Worm (Caenorhabditis elegans) whole organism, young adult: ENCODE measurements around the gene acly-1.

Experiments used
- B0336.3 ChIP-seq: fragments of 200-800 bp; sonication (Bioruptor generic); IDR thresholded peaks from 2 replicates; pipeline ENCODE4 v1.3.6; 2022; ENCODE audit warnings: missing genetic modification characterization, missing compliant biosample characterization
- C06A6.2 ChIP-seq: fragments of 200-800 bp; sonication (Bioruptor generic); conservative IDR thresholded peaks from 2 replicates; pipeline ENCODE4 v1.3.6; 2022; ENCODE audit warnings: missing genetic modification characterization, missing compliant biosample characterization
- D2030.7 ChIP-seq: fragments of 200-800 bp; sonication (Bioruptor generic); IDR thresholded peaks from 2 replicates; pipeline ENCODE4 v1.3.6; 2022; ENCODE audit warnings: missing genetic modification reagents, missing genetic modification characterization, missing compliant biosample characterization
- F33H1.4 ChIP-seq: fragments of 200-800 bp; sonication (Bioruptor generic); IDR thresholded peaks from 2 replicates; pipeline ENCODE4 v1.3.6; 2022; ENCODE audit warnings: missing genetic modification reagents, missing genetic modification characterization, missing compliant biosample characterization
- F55B11.4 ChIP-seq: sonication (generic microtip); optimal IDR thresholded peaks from 2 replicates; lab custom pipeline; 2016; ENCODE audit warnings: missing compliant biosample characterization, missing genetic modification characterization, borderline replicate concordance; ENCODE audit not compliant: insufficient read depth
- F57A8.1 ChIP-seq: fragments of 200-800 bp; sonication (Bioruptor generic); optimal IDR thresholded peaks from 2 replicates; lab custom pipeline; 2018; ENCODE audit warnings: mild to moderate bottlenecking, missing genetic modification characterization, moderate library complexity, missing compliant biosample characterization
- K11D2.4 ChIP-seq: fragments of 200-800 bp; sonication (Bioruptor generic); IDR thresholded peaks from 2 replicates; pipeline ENCODE4 v1.3.6; 2022; ENCODE audit warnings: missing genetic modification reagents, missing genetic modification characterization, missing compliant biosample characterization
- Y53F4B.3 ChIP-seq: fragments of 200-800 bp; sonication (Bioruptor generic); IDR thresholded peaks from 2 replicates; pipeline ENCODE4 v1.3.6; 2022; ENCODE audit warnings: missing genetic modification reagents, missing genetic modification characterization, missing compliant biosample characterization
- Y67H2A.10 ChIP-seq: fragments of 200-800 bp; sonication (Bioruptor generic); conservative IDR thresholded peaks from 2 replicates; pipeline ENCODE4 v1.3.6; 2022; ENCODE audit warnings: missing genetic modification reagents, missing genetic modification characterization, missing compliant biosample characterization
- Y79H2A.3 ChIP-seq: fragments of 200-800 bp; sonication (Bioruptor generic); conservative IDR thresholded peaks from 2 replicates; pipeline ENCODE4 v1.3.6; 2022; ENCODE audit warnings: missing genetic modification reagents, missing genetic modification characterization, missing compliant biosample characterization
- aptf-2 ChIP-seq: fragments of 200-800 bp; sonication (Bioruptor generic); conservative IDR thresholded peaks from 2 replicates; pipeline ENCODE4 v1.3.6; 2022; ENCODE audit warnings: missing genetic modification reagents, missing genetic modification characterization, missing compliant biosample characterization
- attf-6 ChIP-seq: fragments of 200-800 bp; sonication (Bioruptor generic); IDR thresholded peaks from 2 replicates; pipeline ENCODE4 v1.3.6; 2022; ENCODE audit warnings: missing genetic modification reagents, missing genetic modification characterization, missing compliant biosample characterization
- ccch-3 ChIP-seq: fragments of 200-800 bp; sonication (Bioruptor generic); optimal IDR thresholded peaks from 2 replicates; lab custom pipeline; 2018; ENCODE audit warnings: mild to moderate bottlenecking, missing genetic modification characterization, missing compliant biosample characterization
- cebp-1 ChIP-seq, 2 experiments: fragments of 200-800 bp in 1 of 2; sonication (Bioruptor generic) in 1 of 2; sonication (generic microtip) in 1 of 2; IDR thresholded peaks in 1 of 2; optimal IDR thresholded peaks in 1 of 2; 2 replicates each; pipeline versions ENCODE4 v1.3.6 to Lab custom; 2017 to 2022; ENCODE audit warnings: missing compliant biosample characterization in 2 of 2, missing genetic modification characterization in 2 of 2, mild to moderate bottlenecking in 1 of 2, missing genetic modification reagents in 1 of 2, moderate library complexity in 1 of 2
- ceh-100 ChIP-seq: fragments of 200-800 bp; sonication (Bioruptor generic); IDR thresholded peaks from 2 replicates; pipeline ENCODE4 v1.3.6; 2022; ENCODE audit warnings: missing genetic modification reagents, missing genetic modification characterization, missing compliant biosample characterization
- ceh-27 ChIP-seq: fragments of 200-800 bp; sonication (Bioruptor generic); optimal IDR thresholded peaks from 2 replicates; lab custom pipeline; 2018; ENCODE audit warnings: mild to moderate bottlenecking, missing genetic modification characterization, moderate library complexity, missing compliant biosample characterization
- ceh-40 ChIP-seq: fragments of 200-800 bp; sonication (Bioruptor generic); IDR thresholded peaks from 2 replicates; pipeline ENCODE4 v1.3.6; 2022; ENCODE audit warnings: missing genetic modification characterization, missing compliant biosample characterization
- ceh-91 ChIP-seq: fragments of 200-800 bp; sonication (Bioruptor generic); IDR thresholded peaks from 2 replicates; pipeline ENCODE4 v1.3.6; 2022; ENCODE audit warnings: missing genetic modification reagents, missing genetic modification characterization, missing compliant biosample characterization
- dpff-1 ChIP-seq: sonication (generic microtip); optimal IDR thresholded peaks from 2 replicates; lab custom pipeline; 2017; ENCODE audit warnings: mild to moderate bottlenecking, missing genetic modification characterization, missing compliant biosample characterization
- efl-1 ChIP-seq: fragments of 150-350 bp; optimal IDR thresholded peaks from 2 replicates; lab custom pipeline; 2014; ENCODE audit warnings: missing biosample characterization, missing genetic modification reagents, missing genetic modification characterization
- ekl-4 ChIP-seq: fragments of 200-800 bp; sonication (Bioruptor generic); IDR thresholded peaks from 2 replicates; pipeline ENCODE4 v1.3.6; 2022; ENCODE audit warnings: missing genetic modification reagents, missing genetic modification characterization, missing compliant biosample characterization
- fkh-3 ChIP-seq: sonication (generic microtip); optimal IDR thresholded peaks from 2 replicates; lab custom pipeline; 2016; ENCODE audit warnings: mild to moderate bottlenecking, missing genetic modification characterization, missing compliant biosample characterization
- gei-17 ChIP-seq: fragments of 200-800 bp; sonication (Bioruptor generic); optimal IDR thresholded peaks from 2 replicates; lab custom pipeline; 2018; ENCODE audit warnings: mild to moderate bottlenecking, missing genetic modification characterization, missing compliant biosample characterization
- hmg-20 ChIP-seq: fragments of 200-800 bp; sonication (Bioruptor generic); IDR thresholded peaks from 2 replicates; pipeline ENCODE4 v1.3.6; 2022; ENCODE audit warnings: missing genetic modification reagents, missing genetic modification characterization, missing compliant biosample characterization
- lag-1 ChIP-seq: fragments of 200-800 bp; sonication (Bioruptor generic); IDR thresholded peaks from 2 replicates; pipeline ENCODE4 v1.3.6; 2022; ENCODE audit warnings: missing genetic modification reagents, missing genetic modification characterization, missing compliant biosample characterization
- let-526 ChIP-seq: fragments of 200-800 bp; sonication (Bioruptor generic); IDR thresholded peaks from 2 replicates; pipeline ENCODE4 v1.3.6; 2022; ENCODE audit warnings: missing genetic modification reagents, missing genetic modification characterization, missing compliant biosample characterization
- let-607 ChIP-seq, 2 experiments: fragments of 200-800 bp in 1 of 2; sonication (Bioruptor generic) in 1 of 2; sonication (generic microtip) in 1 of 2; optimal IDR thresholded peaks; 2 replicates each; lab custom pipeline; 2016 to 2018; ENCODE audit warnings: mild to moderate bottlenecking in 2 of 2, missing compliant biosample characterization in 2 of 2, missing genetic modification characterization in 2 of 2, moderate library complexity in 2 of 2, missing genotype in 1 of 2
- lin-26 ChIP-seq: fragments of 200-800 bp; sonication (Bioruptor generic); IDR thresholded peaks from 2 replicates; pipeline ENCODE4 v1.3.6; 2022; ENCODE audit warnings: missing genetic modification reagents, missing genetic modification characterization, missing compliant biosample characterization
- lsl-1 ChIP-seq: fragments of 200-800 bp; sonication (Bioruptor generic); optimal IDR thresholded peaks from 2 replicates; lab custom pipeline; 2018; ENCODE audit warnings: mild to moderate bottlenecking, missing genetic modification characterization, moderate library complexity, missing compliant biosample characterization
- lsy-27 ChIP-seq: sonication (generic microtip); optimal IDR thresholded peaks from 2 replicates; lab custom pipeline; 2017; ENCODE audit warnings: missing genetic modification characterization, mild to moderate bottlenecking, missing compliant biosample characterization, antibody characterized with exemption, missing genotype, borderline replicate concordance; ENCODE audit not compliant: insufficient read depth
- madf-10 ChIP-seq: sonication (generic microtip); optimal IDR thresholded peaks from 2 replicates; lab custom pipeline; 2016; ENCODE audit warnings: mild to moderate bottlenecking, missing genetic modification characterization, missing compliant biosample characterization
- madf-8 ChIP-seq: fragments of 200-800 bp; sonication (Bioruptor generic); conservative IDR thresholded peaks from 2 replicates; pipeline ENCODE4 v1.3.6; 2022; ENCODE audit warnings: missing genetic modification reagents, missing genetic modification characterization, missing compliant biosample characterization
- mcd-1 ChIP-seq: fragments of 200-800 bp; sonication (Bioruptor generic); IDR thresholded peaks from 2 replicates; pipeline ENCODE4 v1.3.6; 2022; ENCODE audit warnings: missing genetic modification reagents, missing genetic modification characterization, missing compliant biosample characterization
- nfya-1 ChIP-seq: sonication (generic microtip); optimal IDR thresholded peaks from 2 replicates; lab custom pipeline; 2017; ENCODE audit warnings: antibody characterized with exemption, missing compliant biosample characterization, missing genetic modification characterization, borderline replicate concordance; ENCODE audit not compliant: insufficient read depth
- nhr-120 ChIP-seq: fragments of 200-800 bp; sonication (Bioruptor generic); IDR thresholded peaks from 2 replicates; pipeline ENCODE4 v1.3.6; 2022; ENCODE audit warnings: missing genetic modification characterization, missing compliant biosample characterization
- nhr-179 ChIP-seq: sonication (generic microtip); optimal IDR thresholded peaks from 2 replicates; lab custom pipeline; 2016; ENCODE audit warnings: mild to moderate bottlenecking, missing genetic modification characterization, missing compliant biosample characterization
- nhr-80 ChIP-seq: sonication (generic microtip); optimal IDR thresholded peaks from 2 replicates; lab custom pipeline; 2016; ENCODE audit warnings: missing genetic modification characterization, missing compliant biosample characterization
- rpc-1 ChIP-seq, 2 experiments: fragments of 150-350 bp in 1 of 2; sonication (generic microtip) in 1 of 2; optimal IDR thresholded peaks; 2 replicates each; lab custom pipeline; 2014 to 2018; ENCODE audit warnings: missing biosample characterization in 1 of 2, missing genetic modification characterization in 1 of 2, missing genetic modification reagents in 1 of 2, missing genotype in 1 of 2
- sea-2 ChIP-seq: fragments of 200-800 bp; sonication (Bioruptor generic); IDR thresholded peaks from 2 replicates; pipeline ENCODE4 v1.3.6; 2022; ENCODE audit warnings: missing genetic modification characterization, missing compliant biosample characterization
- snpc-3.4 ChIP-seq: sonication (generic microtip); optimal IDR thresholded peaks from 2 replicates; lab custom pipeline; 2017; ENCODE audit warnings: missing genetic modification characterization, mild to moderate bottlenecking, missing compliant biosample characterization, antibody characterized with exemption, moderate library complexity, missing genotype, missing genetic modification reagents
- snpc-4 ChIP-seq, 5 experiments: fragments of 150-350 bp in 1 of 5; sonication (generic microtip) in 4 of 5; optimal IDR thresholded peaks; 2 replicates each; lab custom pipeline; 2014 to 2018; ENCODE audit warnings: missing genetic modification characterization in 5 of 5, missing biosample characterization in 3 of 5, antibody characterized with exemption in 2 of 5, mild to moderate bottlenecking in 2 of 5, missing compliant biosample characterization in 2 of 5, missing genotype in 2 of 5, moderate library complexity in 2 of 5, missing genetic modification reagents in 1 of 5
- sptf-2 ChIP-seq: fragments of 200-800 bp; sonication (Bioruptor generic); optimal IDR thresholded peaks from 2 replicates; lab custom pipeline; 2018; ENCODE audit warnings: mild to moderate bottlenecking, missing genetic modification characterization, missing compliant biosample characterization
- unc-130 ChIP-seq: sonication (generic microtip); optimal IDR thresholded peaks from 2 replicates; lab custom pipeline; 2016; ENCODE audit warnings: missing genetic modification reagents, missing genetic modification characterization, missing compliant biosample characterization
- xnd-1 ChIP-seq: sonication (generic microtip); optimal IDR thresholded peaks from 2 replicates; lab custom pipeline; 2016; ENCODE audit warnings: missing genotype, missing genetic modification reagents, missing genetic modification characterization, missing compliant biosample characterization
- ztf-3 ChIP-seq: fragments of 200-800 bp; sonication (Bioruptor generic); optimal IDR thresholded peaks from 2 replicates; lab custom pipeline; 2018; ENCODE audit warnings: mild to moderate bottlenecking, missing genetic modification characterization, missing compliant biosample characterization
- ztf-6 ChIP-seq: fragments of 200-800 bp; sonication (Bioruptor generic); IDR thresholded peaks from 2 replicates; pipeline ENCODE4 v1.3.6; 2022; ENCODE audit warnings: missing genetic modification reagents, missing genetic modification characterization, missing compliant biosample characterization

The acly-1 gene

DNA sequence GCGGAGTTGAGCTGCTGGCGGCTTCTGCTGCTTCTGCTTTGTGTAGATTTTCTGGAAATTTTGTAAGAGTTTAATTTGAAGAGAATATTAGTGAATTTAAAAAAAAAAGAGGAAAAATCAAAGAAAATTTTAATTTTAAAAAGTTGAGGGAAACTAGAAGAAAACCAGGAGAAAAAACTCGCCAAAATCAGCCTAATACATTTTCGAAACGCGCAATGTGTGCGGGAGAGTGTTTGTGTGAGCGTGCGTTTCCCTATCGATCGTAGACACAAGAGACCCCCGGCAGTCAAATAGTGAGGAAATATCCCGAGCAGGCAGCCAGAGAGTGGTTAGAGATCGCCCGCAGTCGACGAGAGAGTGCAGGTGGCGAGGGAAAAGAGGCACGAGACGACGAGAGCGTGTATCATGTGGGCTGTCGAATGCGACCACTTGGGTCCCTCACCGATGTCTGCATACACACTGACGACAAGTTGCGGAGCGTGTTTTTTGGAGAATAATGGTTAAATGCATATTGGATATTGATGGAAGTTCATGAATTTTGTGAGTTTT is 32.7 kb upstream of the acly-1 start, which contains the start of gene zfp-3 (continued):
- TF ChIP-seq F57A8.1 (GFP tag; lab: Kevin White, UChicago) (no peak), fkh-3 (tag; lab: Kevin White, UChicago) (no peak), dpff-1 (tag; lab: Kevin White, UChicago) (no peak), attf-6 (GFP tag; lab: Robert Waterston, UW) (no peak), D2030.7 (GFP tag; lab: Robert Waterston, UW) (no peak), ccch-3 (GFP tag; lab: Kevin White, UChicago) (no peak), lag-1 (no peak), unc-130 (no peak), C06A6.2 (GFP tag; lab: Robert Waterston, UW) (peak; percentile 91), ekl-4 (GFP tag; lab: Robert Waterston, UW) (peak; percentile 92), nhr-120 (no peak), sea-2 (GFP tag; lab: Robert Waterston, UW) (peak; percentile 47; the same call in 1 of the 2 replicates), lsl-1 (GFP tag; lab: Kevin White, UChicago) (no peak), ztf-3 (GFP tag; lab: Kevin White, UChicago) (no peak), ceh-27 (GFP tag; lab: Kevin White, UChicago) (peak; percentile 95), sptf-2 (no peak), B0336.3 (GFP tag; lab: Robert Waterston, UW) (peak; percentile 88), mcd-1 (peak; percentile 84), ceh-40 (GFP tag; lab: Robert Waterston, UW) (no peak), ceh-100 (GFP tag; lab: Robert Waterston, UW) (no peak), aptf-2 (GFP tag; lab: Robert Waterston, UW) (no peak), nfya-1 (tag; lab: Kevin White, UChicago) (no peak), Y67H2A.10 (GFP tag; lab: Robert Waterston, UW) (peak; percentile 87), madf-8 (GFP tag; lab: Robert Waterston, UW) (no peak), gei-17 (peak; percentile 87), lsy-27 (no peak), madf-10 (tag; lab: Kevin White, UChicago) (peak; percentile 79), efl-1 (GFP tag; lab: Kevin White, UChicago) (no peak), let-607 (tag; optimal IDR thresholded peaks at IDR 0.05; lab: Kevin White, UChicago) (peak in 1 of 2 experiments; percentile 64), ceh-91 (GFP tag; lab: Robert Waterston, UW) (no peak), snpc-3.4 (no peak), snpc-4 (GFP tag; optimal IDR thresholded peaks at IDR 0.05; lab: Kevin White, UChicago) (peak; percentile 55), snpc-4 (tag; optimal IDR thresholded peaks at IDR 0.05; lab: Kevin White, UChicago) (peak; percentile 45 to 78 (median 68)), Y53F4B.3 (GFP tag; lab: Robert Waterston, UW) (no peak), nhr-179 (tag; lab: Kevin White, UChicago) (no peak), xnd-1 (tag; lab: Kevin White, UChicago) (no peak), F55B11.4 (tag; lab: Kevin White, UChicago) (no peak), F33H1.4 (peak; percentile 56), ztf-6 (GFP tag; lab: Robert Waterston, UW) (no peak), hmg-20 (GFP tag; lab: Robert Waterston, UW) (peak; percentile 53; the same call in 1 of the 2 replicates), rpc-1 (optimal IDR thresholded peaks at IDR 0.05; lab: Kevin White, UChicago) (no peak), rpc-1 (tag; optimal IDR thresholded peaks at IDR 0.05; lab: Kevin White, UChicago) (no peak), cebp-1 (GFP tag; IDR thresholded peaks at IDR 0.05; lab: Robert Waterston, UW) (0 out of 2 replicates have a peak, but pooled peaks have one; percentile 45), cebp-1 (tag; optimal IDR thresholded peaks at IDR 0.05; lab: Kevin White, UChicago) (no peak), Y79H2A.3 (GFP tag; lab: Robert Waterston, UW) (no peak), nhr-80 (tag; lab: Kevin White, UChicago) (peak; percentile 76), K11D2.4 (peak; percentile 89), let-526 (GFP tag; lab: Robert Waterston, UW) (peak; percentile 80; the same call in 1 of the 2 replicates), lin-26 (GFP tag; lab: Robert Waterston, UW) (peak; percentile 59)
